Worm (Caenorhabditis elegans): ENCODE measurements around the gene vig-1.

vig-1 gene

ce11 chrII:1323190-1323651 lies 2.4 kb downstream of the vig-1 start (continued):
- TF ChIP-seq Y48G9A.11 (GFP tag; IDR thresholded peaks at IDR 0.05) (0 out of 2 replicates have a peak, but pooled peaks have one; percentile 10), mes-2 (tag; optimal IDR thresholded peaks at IDR 0.05; ENCODE audit: poor library complexity, severe bottlenecking) (peak; percentile 40), zfp-2 (tag; optimal IDR thresholded peaks at IDR 0.05) (no peak), mep-1 (tag; optimal IDR thresholded peaks at IDR 0.05) (peak; percentile 72), aha-1 (tag) (peak; percentile 94), nhr-76 (tag; optimal IDR thresholded peaks at IDR 0.05) (no peak), ceh-82 (tag; optimal IDR thresholded peaks at IDR 0.05) (no peak), hlh-11 (tag; optimal IDR thresholded peaks at IDR 0.05) (peak; percentile 37), daf-16 (GFP tag; optimal IDR thresholded peaks at IDR 0.05) (peak in 1 of 2 experiments; percentile 1), daf-16 (tag; optimal IDR thresholded peaks at IDR 0.05) (no peak), F37D6.2 (tag; optimal IDR thresholded peaks at IDR 0.05) (peak; percentile 22), hlh-30 (tag; optimal IDR thresholded peaks at IDR 0.05; ENCODE audit: insufficient read depth) (peak; percentile 19), dmd-8 (GFP tag; IDR thresholded peaks at IDR 0.05) (no peak), T20F7.1 (GFP tag; optimal IDR thresholded peaks at IDR 0.05) (no peak), pqm-1 (tag; optimal IDR thresholded peaks at IDR 0.05) (no peak), daf-8 (GFP tag; IDR thresholded peaks at IDR 0.05) (no peak), dmd-6 (GFP tag; IDR thresholded peaks at IDR 0.05) (0 out of 2 replicates have a peak, but pooled peaks have one; percentile 15), R02D3.7 (tag; optimal IDR thresholded peaks at IDR 0.05) (no peak), madf-5 (GFP tag; IDR thresholded peaks at IDR 0.05) (no peak), F49E8.2 (tag; optimal IDR thresholded peaks at IDR 0.05; ENCODE audit: borderline replicate concordance) (peak; percentile 80)

ce11 chrII:1324017-1324416 lies 3.2 kb downstream of the vig-1 start:
- TF ChIP-seq F26F4.8 (GFP tag; conservative IDR thresholded peaks at IDR 0.05) (no peak), nhr-10 (tag; optimal IDR thresholded peaks at IDR 0.05) (no peak), lin-38 (GFP tag; IDR thresholded peaks at IDR 0.05) (no peak), zip-11 (GFP tag; IDR thresholded peaks at IDR 0.05) (no peak), lin-15B (tag; optimal IDR thresholded peaks at IDR 0.05) (no peak), saeg-2 (GFP tag; IDR thresholded peaks at IDR 0.05) (no peak), ces-1 (GFP tag; optimal IDR thresholded peaks at IDR 0.05) (peak; percentile 9), nhr-28 (tag; optimal IDR thresholded peaks at IDR 0.05) (no peak), mxl-2 (GFP tag; conservative IDR thresholded peaks at IDR 0.05) (no peak)

ce11 chrII:1325604-1326003 lies 4.8 kb downstream of the vig-1 start:
- TF ChIP-seq dmd-6 (GFP tag; IDR thresholded peaks at IDR 0.05) (no peak), ces-1 (GFP tag; optimal IDR thresholded peaks at IDR 0.05) (no peak), dve-1 (tag; optimal IDR thresholded peaks at IDR 0.05; ENCODE audit: insufficient read depth) (no peak), mxl-2 (GFP tag; conservative IDR thresholded peaks at IDR 0.05) (no peak), skn-1 (tag; optimal IDR thresholded peaks at IDR 0.05) (no peak), T26A8.4 (GFP tag; IDR thresholded peaks at IDR 0.05) (no peak), zip-2 (tag; optimal IDR thresholded peaks at IDR 0.05) (no peak), F37D6.2 (tag; optimal IDR thresholded peaks at IDR 0.05) (no peak), Y5F2A.4 (GFP tag; optimal IDR thresholded peaks at IDR 0.05) (no peak), ZK337.2 (GFP tag; IDR thresholded peaks at IDR 0.05) (no peak), spr-3 (GFP tag; optimal IDR thresholded peaks at IDR 0.05) (no peak), attf-4 (tag; optimal IDR thresholded peaks at IDR 0.05) (no peak), unc-130 (GFP tag; optimal IDR thresholded peaks at IDR 0.05) (no peak), php-3 (GFP tag; IDR thresholded peaks at IDR 0.05) (no peak), fos-1 (tag; optimal IDR thresholded peaks at IDR 0.05) (no peak), tag-97 (GFP tag; IDR thresholded peaks at IDR 0.05) (no peak), tra-1 (GFP tag; IDR thresholded peaks at IDR 0.05) (no peak)

All from whole organism, L4 larva.